Fruit fly (Drosophila melanogaster): Measurements from ENCODE around the gene CG7215.

CG7215 gene

DNA sequence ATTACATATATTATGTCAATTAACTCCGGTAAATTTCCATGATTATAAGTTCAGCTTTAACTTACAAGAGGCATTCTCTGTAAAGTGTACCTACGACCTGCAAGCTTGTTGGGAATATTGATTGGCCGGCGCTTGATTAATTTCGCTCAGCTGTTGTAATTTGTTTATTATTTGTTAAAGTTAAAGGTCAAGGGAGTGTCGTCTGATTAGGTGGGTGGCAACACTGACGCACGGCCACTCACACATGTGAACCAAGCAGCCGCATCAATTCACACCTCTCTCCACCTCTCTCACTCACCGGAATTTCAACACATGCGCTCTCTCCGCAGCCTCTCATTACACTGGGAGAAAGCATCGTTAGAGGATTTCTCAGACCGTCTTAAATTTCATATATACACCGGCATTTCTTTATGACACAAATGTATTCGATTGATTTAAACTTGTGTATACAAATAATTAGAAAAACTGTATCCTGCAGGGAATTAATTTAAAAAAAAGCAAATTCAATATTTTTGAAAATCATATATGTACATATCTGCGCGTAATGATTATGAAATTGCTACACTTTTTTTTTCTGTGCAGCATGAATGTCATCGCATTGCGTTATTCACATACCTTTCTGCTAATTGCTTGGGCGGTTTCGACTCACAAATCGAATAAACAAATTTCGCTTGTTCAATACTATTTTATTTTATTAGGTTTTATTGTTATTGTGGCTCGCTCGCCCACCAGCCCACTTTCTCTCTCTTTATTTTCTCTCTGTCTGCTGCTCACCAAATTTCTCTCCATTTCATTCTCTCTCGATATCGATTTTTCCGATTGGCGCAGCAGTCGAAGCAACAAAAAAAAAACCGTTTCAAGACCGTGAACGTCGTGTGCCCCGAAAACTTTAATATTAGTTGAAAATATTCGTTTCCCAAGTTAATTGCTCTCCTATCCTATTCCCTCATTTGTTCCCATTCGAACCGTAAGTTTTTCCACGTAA lies 5.2 kb upstream of the CG7215 start (continued):
- no peak for TF ChIP-seq Lim3 (GFP tag; IDR thresholded peaks at IDR 0.05)
- TF ChIP-seq CG12155 (GFP tag; optimal IDR thresholded peaks at IDR 0.05): peak; percentile 88
- peak; percentile 69 for TF ChIP-seq schlank (tag; optimal IDR thresholded peaks at IDR 0.05)
- TF ChIP-seq ken (GFP tag; IDR thresholded peaks at IDR 0.05): peak; percentile 81; the same call in 2 of the 3 replicates
- TF ChIP-seq tna (GFP tag; IDR thresholded peaks at IDR 0.05; ENCODE audit: partially characterized antibody): no peak
- TF ChIP-seq Mrtf (GFP tag; IDR thresholded peaks at IDR 0.05): peak; percentile 80
- TF ChIP-seq Dip2 (GFP tag; IDR thresholded peaks at IDR 0.05): peak; percentile 40; the same call in 1 of the 2 replicates
- TF ChIP-seq Tbp (GFP tag; optimal IDR thresholded peaks at IDR 0.05): no peak
- TF ChIP-seq Fer3 (tag; optimal IDR thresholded peaks at IDR 0.05): peak; percentile 90
- TF ChIP-seq hb (GFP tag; IDR thresholded peaks at IDR 0.05; ENCODE audit: partially characterized antibody): no peak
- peak; percentile 79 for TF ChIP-seq CG14667 (GFP tag; IDR thresholded peaks at IDR 0.05)
- TF ChIP-seq CG30403 (GFP tag; optimal IDR thresholded peaks at IDR 0.05): peak; percentile 96
- TF ChIP-seq CG42726 (GFP tag; IDR thresholded peaks at IDR 0.05; ENCODE audit: partially characterized antibody): no peak
- no peak for TF ChIP-seq CG16813 (GFP tag; IDR thresholded peaks at IDR 0.05; ENCODE audit: partially characterized antibody)
- peak; percentile 91 for TF ChIP-seq pum (GFP tag; optimal IDR thresholded peaks at IDR 0.05)
- peak; percentile 96 for TF ChIP-seq phol (tag; optimal IDR thresholded peaks at IDR 0.05)
- TF ChIP-seq CG17361 (GFP tag; IDR thresholded peaks at IDR 0.05): peak; percentile 98
- no peak for TF ChIP-seq pita (GFP tag; optimal IDR thresholded peaks at IDR 0.05)
- peak; percentile 55 for TF ChIP-seq p53 (GFP tag; optimal IDR thresholded peaks at IDR 0.05)
- TF ChIP-seq chif (GFP tag; optimal IDR thresholded peaks at IDR 0.05): peak; percentile 88 to 93
- TF ChIP-seq Elba2 (GFP tag; optimal IDR thresholded peaks at IDR 0.05): peak; percentile 66
- peak; percentile 94 for TF ChIP-seq lmd (GFP tag; IDR thresholded peaks at IDR 0.05)
- TF ChIP-seq Rx (GFP tag; IDR thresholded peaks at IDR 0.05): peak; percentile 66
- TF ChIP-seq CG9609 (GFP tag; optimal IDR thresholded peaks at IDR 0.05): peak; percentile 93
- TF ChIP-seq CG16779 (GFP tag; IDR thresholded peaks at IDR 0.05): 0 out of 2 replicates have a peak, but pooled peaks have one; percentile 15
- peak; percentile 71 for TF ChIP-seq pnt (GFP tag; optimal IDR thresholded peaks at IDR 0.05)
- peak; percentile 91 for TF ChIP-seq cwo (GFP tag; optimal IDR thresholded peaks at IDR 0.05)
- peak; percentile 86 for TF ChIP-seq CG11093 (GFP tag; IDR thresholded peaks at IDR 0.05)
- TF ChIP-seq slbo (GFP tag; IDR thresholded peaks at IDR 0.05): peak; percentile 87
- peak; percentile 66 for TF ChIP-seq danr (GFP tag; IDR thresholded peaks at IDR 0.05)
- TF ChIP-seq salm (tag; optimal IDR thresholded peaks at IDR 0.05): peak; percentile 91
- TF ChIP-seq CG7271 (tag; optimal IDR thresholded peaks at IDR 0.05): peak; percentile 43
- TF ChIP-seq gce (GFP tag; IDR thresholded peaks at IDR 0.05): peak; percentile 79; the same call in 2 of the 3 replicates
- TF ChIP-seq CG12236 (GFP tag; optimal IDR thresholded peaks at IDR 0.05): peak; percentile 93
- peak; percentile 94 for TF ChIP-seq chn (GFP tag; optimal IDR thresholded peaks at IDR 0.05)
- TF ChIP-seq lov (optimal IDR thresholded peaks at IDR 0.05): no peak
- TF ChIP-seq lov (GFP tag; IDR thresholded peaks at IDR 0.05): 0 out of 3 replicates have a peak, but pooled peaks have one; percentile 49
- TF ChIP-seq zen (tag; optimal IDR thresholded peaks at IDR 0.05): peak; percentile 94
- peak; percentile 93 for TF ChIP-seq CG10147 (GFP tag; optimal IDR thresholded peaks at IDR 0.05)
- peak; percentile 98 for TF ChIP-seq CG13424 (tag; optimal IDR thresholded peaks at IDR 0.05)
- TF ChIP-seq Doc2 (GFP tag; IDR thresholded peaks at IDR 0.05): peak; percentile 58; the same call in 1 of the 2 replicates
- peak; percentile 75 for TF ChIP-seq CG3163 (GFP tag; optimal IDR thresholded peaks at IDR 0.05)
- peak; percentile 87 for TF ChIP-seq CG9215 (GFP tag; IDR thresholded peaks at IDR 0.05)
- TF ChIP-seq CG6765 (GFP tag; optimal IDR thresholded peaks at IDR 0.05): peak; percentile 87
- no peak for TF ChIP-seq lbe (GFP tag; optimal IDR thresholded peaks at IDR 0.05)
- peak; percentile 91 for TF ChIP-seq CG1529 (GFP tag; optimal IDR thresholded peaks at IDR 0.05)
- peak; percentile 89 for TF ChIP-seq CG15011 (GFP tag; optimal IDR thresholded peaks at IDR 0.05)
- TF ChIP-seq CG8944 (GFP tag; optimal IDR thresholded peaks at IDR 0.05): peak; percentile 87
- peak; percentile 81 for TF ChIP-seq CG1647 (GFP tag; optimal IDR thresholded peaks at IDR 0.05)
